Worm (Caenorhabditis elegans) whole organism, L2 larva: ENCODE measurements around the gene irld-64.

Source experiments
- R02D3.7 ChIP-seq: fragments of 150-350 bp; optimal IDR thresholded peaks from 2 replicates; lab custom pipeline; 2014; ENCODE audit warnings: missing biosample characterization, missing genetic modification characterization
- ama-1 ChIP-seq: fragments of 150-350 bp; optimal IDR thresholded peaks from 2 replicates; lab custom pipeline; 2018; ENCODE audit warnings: inconsistent platforms
- blmp-1 ChIP-seq: sonication (generic microtip); optimal IDR thresholded peaks from 2 replicates; lab custom pipeline; 2017; ENCODE audit warnings: missing genetic modification characterization, mild to moderate bottlenecking, missing compliant biosample characterization, antibody characterized with exemption, moderate library complexity; ENCODE audit not compliant: insufficient read depth
- ceh-82 ChIP-seq: fragments of 150-350 bp; optimal IDR thresholded peaks from 2 replicates; lab custom pipeline; 2014; ENCODE audit warnings: missing biosample characterization, missing genetic modification characterization
- lsy-2 ChIP-seq, 2 experiments: fragments of 150-350 bp in 1 of 2; sonication (generic microtip) in 1 of 2; optimal IDR thresholded peaks; 2 replicates each; lab custom pipeline; 2014 to 2017; ENCODE audit warnings: missing biosample characterization in 2 of 2, missing genetic modification characterization in 2 of 2
- mab-5 ChIP-seq: fragments of 150-350 bp; optimal IDR thresholded peaks from 2 replicates; lab custom pipeline; 2014; ENCODE audit warnings: missing biosample characterization, missing genetic modification characterization
- mdl-1 ChIP-seq, 2 experiments: fragments of 150-350 bp in 1 of 2; sonication (generic microtip) in 1 of 2; optimal IDR thresholded peaks; 2 replicates each; lab custom pipeline; 2017; ENCODE audit warnings: missing biosample characterization in 2 of 2, missing genetic modification characterization in 2 of 2
- snpc-4 ChIP-seq: fragments of 150-350 bp; optimal IDR thresholded peaks from 2 replicates; lab custom pipeline; 2014; ENCODE audit warnings: missing biosample characterization, missing genetic modification characterization
- unc-39 ChIP-seq: fragments of 150-350 bp; optimal IDR thresholded peaks from 2 replicates; lab custom pipeline; 2014; ENCODE audit warnings: missing biosample characterization, missing genetic modification characterization
- unc-62 ChIP-seq: fragments of 150-350 bp; optimal IDR thresholded peaks from 2 replicates; lab custom pipeline; 2014; ENCODE audit warnings: missing biosample characterization, missing genetic modification reagents, missing genetic modification characterization

- TF ChIP-seq unc-62 (GFP tag; lab: Kevin White, UChicago) (no peak), unc-39 (tag; lab: Kevin White, UChicago) (no peak), blmp-1 (tag; lab: Kevin White, UChicago) (no peak), snpc-4 (tag; lab: Kevin White, UChicago) (no peak), mab-5 (no peak), mdl-1 (tag; optimal IDR thresholded peaks at IDR 0.05; lab: Kevin White, UChicago) (no peak), ceh-82 (tag; lab: Kevin White, UChicago) (no peak), R02D3.7 (no peak), lsy-2 (tag; optimal IDR thresholded peaks at IDR 0.05; lab: Kevin White, UChicago) (no peak), ama-1 (lab: Kevin White, UChicago) (no peak)
Observed at ce11 chrII:2927533-2927932, 2.9 kb downstream of the irld-64 start, which contains the start of the genes ZK355.3 and ZK355.8.
